Worm (Caenorhabditis elegans) whole organism, L1 larva: ENCODE data around the gene C08E8.6.

ENCODE experiments used
- ama-1 ChIP-seq: fragments of 150-350 bp; optimal IDR thresholded peaks from 2 replicates; lab custom pipeline; 2014
- lin-13 ChIP-seq: fragments of 150-350 bp; optimal IDR thresholded peaks from 2 replicates; lab custom pipeline; 2014; ENCODE audit warnings: missing biosample characterization, missing genetic modification reagents, missing genetic modification characterization
- lin-39 ChIP-seq: fragments of 150-350 bp; optimal IDR thresholded peaks from 2 replicates; lab custom pipeline; 2014; ENCODE audit warnings: missing biosample characterization, missing genetic modification reagents, missing genetic modification characterization
- nhr-11 ChIP-seq: fragments of 150-350 bp; optimal IDR thresholded peaks from 2 replicates; lab custom pipeline; 2014; ENCODE audit warnings: missing biosample characterization, missing genetic modification characterization
- nhr-237 ChIP-seq: fragments of 150-350 bp; optimal IDR thresholded peaks from 2 replicates; lab custom pipeline; 2014; ENCODE audit warnings: missing biosample characterization, missing genetic modification characterization
- nhr-76 ChIP-seq: sonication (generic microtip); optimal IDR thresholded peaks from 2 replicates; lab custom pipeline; 2017; ENCODE audit warnings: missing biosample characterization, missing genetic modification characterization

- no peak for TF ChIP-seq lin-39 (tag; lab: Kevin White, UChicago)
- no peak for TF ChIP-seq ama-1
- TF ChIP-seq lin-13 (GFP tag; lab: Kevin White, UChicago): no peak
- no peak for TF ChIP-seq nhr-11 (tag; lab: Kevin White, UChicago)
- no peak for TF ChIP-seq nhr-237 (tag; lab: Kevin White, UChicago)
- TF ChIP-seq nhr-76 (tag; lab: Kevin White, UChicago): no peak
Observed at ce11 chrV:18395649-18396048, 27.4 kb upstream of the C08E8.6 start, which contains the start of gene Y51A2B.9.
